In the genomic region with DNA sequence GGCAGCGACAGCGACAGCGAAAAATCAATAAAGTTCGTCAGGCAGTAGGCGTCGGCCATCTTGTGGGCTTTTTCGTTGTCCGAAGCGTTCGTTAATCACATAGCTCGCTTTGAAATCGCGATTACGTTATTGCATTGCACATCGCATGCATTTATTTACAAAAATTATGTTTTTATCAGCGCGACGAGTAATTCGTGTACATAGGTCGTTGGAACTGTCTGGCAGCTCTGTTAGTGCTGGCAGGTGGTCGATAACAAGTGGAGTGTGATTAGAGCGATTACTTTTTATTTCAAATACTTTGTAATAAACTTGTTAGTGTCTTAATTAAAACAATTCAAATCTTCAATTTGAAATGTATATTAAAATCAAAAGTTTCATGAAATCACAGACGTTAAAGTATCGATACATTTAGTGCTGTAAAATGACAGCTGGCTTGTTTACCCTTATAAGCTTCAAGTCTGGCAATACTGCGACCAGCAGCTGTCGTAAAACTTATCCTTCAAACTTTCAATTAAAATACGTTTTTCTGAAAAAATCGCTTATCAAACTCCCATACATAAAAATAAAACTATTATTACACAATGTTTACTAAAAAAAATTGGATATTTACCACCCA, we compare ENCODE assay signal across 1 fruit fly cellular context.
TF ChIP-seq lines count a peak whose summit lies in the region.

A gene (plus strand): TSS at position 448 of the 616 bp plus-strand sequence.

TF ChIP-seq in whole organism, embryonic, 481 proteins besides CTCF, POLR2A, EP300 and RAD21 (continued from another document and continues in another):
- TF ChIP-seq CG10209 (GFP tag; optimal IDR thresholded peaks at IDR 0.05; lab: Kevin White, UChicago) (peak; percentile 5), dmrt99B (tag; optimal IDR thresholded peaks at IDR 0.05; lab: Kevin White, UChicago) (peak; percentile 26), CG31388 (GFP tag; optimal IDR thresholded peaks at IDR 0.05; lab: Kevin White, UChicago) (no peak), CG4707 (GFP tag; optimal IDR thresholded peaks at IDR 0.05; lab: Kevin White, UChicago) (no peak), z (GFP tag; IDR thresholded peaks at IDR 0.05; lab: Robert Waterston, UW) (no peak), trem (tag; optimal IDR thresholded peaks at IDR 0.05; lab: Kevin White, UChicago) (peak; percentile 83), stwl (tag; optimal IDR thresholded peaks at IDR 0.05; lab: Kevin White, UChicago) (peak; percentile 65), ap (GFP tag; IDR thresholded peaks at IDR 0.05; lab: Robert Waterston, UW) (no peak), CG11398 (GFP tag; optimal IDR thresholded peaks at IDR 0.05; lab: Kevin White, UChicago) (no peak), grn (GFP tag; optimal IDR thresholded peaks at IDR 0.05; lab: Kevin White, UChicago) (no peak), mld (GFP tag; IDR thresholded peaks at IDR 0.05; lab: Robert Waterston, UW; ENCODE audit: partially characterized antibody) (0 out of 3 replicates have a peak, but pooled peaks have one; percentile 47), CG17186 (GFP tag; optimal IDR thresholded peaks at IDR 0.05; lab: Kevin White, UChicago) (peak; percentile 44), pnt (GFP tag; optimal IDR thresholded peaks at IDR 0.05; lab: Kevin White, UChicago) (peak; percentile 34), emc (GFP tag; optimal IDR thresholded peaks at IDR 0.05; lab: Kevin White, UChicago) (peak; percentile 2), tin (GFP tag; optimal IDR thresholded peaks at IDR 0.05; lab: Kevin White, UChicago) (peak; percentile 16), Trl (optimal IDR thresholded peaks at IDR 0.05; lab: Kevin White, UChicago) (no peak), Trl (GFP tag; optimal IDR thresholded peaks at IDR 0.05; lab: Kevin White, UChicago) (peak; percentile 55), CG32532 (GFP tag; IDR thresholded peaks at IDR 0.05; lab: Robert Waterston, UW) (peak; percentile 59), schlank (tag; optimal IDR thresholded peaks at IDR 0.05; lab: Kevin White, UChicago) (no peak), Deaf1 (tag; optimal IDR thresholded peaks at IDR 0.05; lab: Kevin White, UChicago) (peak; percentile 33), CkIIα-i1 (GFP tag; IDR thresholded peaks at IDR 0.05; lab: Robert Waterston, UW) (no peak), zfh2 (GFP tag; optimal IDR thresholded peaks at IDR 0.05; lab: Kevin White, UChicago) (peak; percentile 48), dm (GFP tag; optimal IDR thresholded peaks at IDR 0.05; lab: Kevin White, UChicago) (peak; percentile 60), Ets97D (GFP tag; optimal IDR thresholded peaks at IDR 0.05; lab: Kevin White, UChicago) (peak; percentile 82), CG4617 (GFP tag; optimal IDR thresholded peaks at IDR 0.05; lab: Kevin White, UChicago; ENCODE audit: borderline replicate concordance) (peak; percentile 61), CG3726 (GFP tag; IDR thresholded peaks at IDR 0.05; lab: Robert Waterston, UW) (no peak), HHEX (GFP tag; optimal IDR thresholded peaks at IDR 0.05; lab: Kevin White, UChicago) (no peak), CG10274 (GFP tag; optimal IDR thresholded peaks at IDR 0.05; lab: Kevin White, UChicago) (no peak), twi (tag; optimal IDR thresholded peaks at IDR 0.05; lab: Kevin White, UChicago) (peak; percentile 3), CG32772 (GFP tag; IDR thresholded peaks at IDR 0.05; lab: Robert Waterston, UW) (no peak), Poxn (GFP tag; IDR thresholded peaks at IDR 0.05; lab: Robert Waterston, UW) (no peak), E2f1 (GFP tag; IDR thresholded peaks at IDR 0.05; lab: Robert Waterston, UW) (no peak), CG18599 (GFP tag; optimal IDR thresholded peaks at IDR 0.05; lab: Kevin White, UChicago) (peak; percentile 7), CG12219 (GFP tag; optimal IDR thresholded peaks at IDR 0.05; lab: Kevin White, UChicago) (no peak), peb (GFP tag; IDR thresholded peaks at IDR 0.05; lab: Robert Waterston, UW) (0 out of 2 replicates have a peak, but pooled peaks have one; percentile 17), NfI (GFP tag; optimal IDR thresholded peaks at IDR 0.05; lab: Kevin White, UChicago) (peak; percentile 50), CG16813 (GFP tag; IDR thresholded peaks at IDR 0.05; lab: Robert Waterston, UW; ENCODE audit: partially characterized antibody) (peak; percentile 69), shn (GFP tag; optimal IDR thresholded peaks at IDR 0.05; lab: Kevin White, UChicago) (peak; percentile 36), Hr3 (GFP tag; optimal IDR thresholded peaks at IDR 0.05; lab: Kevin White, UChicago) (peak; percentile 5), Dek (tag; optimal IDR thresholded peaks at IDR 0.05; lab: Kevin White, UChicago) (no peak), kay (GFP tag; optimal IDR thresholded peaks at IDR 0.05; lab: Kevin White, UChicago) (peak; percentile 52), CG6689 (GFP tag; IDR thresholded peaks at IDR 0.05; lab: Robert Waterston, UW) (no peak; the same call in 1 of the 2 replicates), ham (GFP tag; IDR thresholded peaks at IDR 0.05; lab: Robert Waterston, UW) (no peak), Tbp (GFP tag; optimal IDR thresholded peaks at IDR 0.05; lab: Kevin White, UChicago) (no peak), eyg (GFP tag; optimal IDR thresholded peaks at IDR 0.05; lab: Kevin White, UChicago) (peak; percentile 31), disco-r (GFP tag; optimal IDR thresholded peaks at IDR 0.05; lab: Kevin White, UChicago) (no peak), fu2 (GFP tag; optimal IDR thresholded peaks at IDR 0.05; lab: Kevin White, UChicago) (peak; percentile 40), NFAT (GFP tag; IDR thresholded peaks at IDR 0.05; lab: Robert Waterston, UW) (no peak), Dp (GFP tag; optimal IDR thresholded peaks at IDR 0.05; lab: Kevin White, UChicago) (peak; percentile 37), bsh (GFP tag; optimal IDR thresholded peaks at IDR 0.05; lab: Kevin White, UChicago) (peak in 1 of 2 experiments; percentile 38), Hsf (GFP tag; optimal IDR thresholded peaks at IDR 0.05; lab: Kevin White, UChicago) (peak; percentile 50), NC2β (GFP tag; optimal IDR thresholded peaks at IDR 0.05; lab: Kevin White, UChicago) (peak; percentile 69), Fer3 (tag; optimal IDR thresholded peaks at IDR 0.05; lab: Kevin White, UChicago) (peak; percentile 11), crp (GFP tag; optimal IDR thresholded peaks at IDR 0.05; lab: Kevin White, UChicago) (peak; percentile 75 to 95), CG10979 (tag; optimal IDR thresholded peaks at IDR 0.05; lab: Kevin White, UChicago) (peak; percentile 18), CG12236 (GFP tag; optimal IDR thresholded peaks at IDR 0.05; lab: Kevin White, UChicago) (no peak), CG7556 (GFP tag; optimal IDR thresholded peaks at IDR 0.05; lab: Kevin White, UChicago) (peak; percentile 17), Chrac-16 (GFP tag; optimal IDR thresholded peaks at IDR 0.05; lab: Kevin White, UChicago) (peak; percentile 22), slou (GFP tag; optimal IDR thresholded peaks at IDR 0.05; lab: Kevin White, UChicago) (no peak), CG3847 (GFP tag; IDR thresholded peaks at IDR 0.05; lab: Robert Waterston, UW) (peak; percentile 74), CG17829 (tag; optimal IDR thresholded peaks at IDR 0.05; lab: Kevin White, UChicago) (peak; percentile 52), HmgD (GFP tag; optimal IDR thresholded peaks at IDR 0.05; lab: Kevin White, UChicago) (peak; percentile 6), CG32767 (GFP tag; IDR thresholded peaks at IDR 0.05; lab: Robert Waterston, UW) (0 out of 2 replicates have a peak, but pooled peaks have one; percentile 14), NK7.1 (GFP tag; optimal IDR thresholded peaks at IDR 0.05; lab: Kevin White, UChicago) (no peak), pfk (GFP tag; optimal IDR thresholded peaks at IDR 0.05; lab: Kevin White, UChicago) (no peak), rib (GFP tag; IDR thresholded peaks at IDR 0.05; lab: Robert Waterston, UW) (no peak), nerfin-1 (tag; optimal IDR thresholded peaks at IDR 0.05; lab: Kevin White, UChicago) (peak; percentile 17), dmrt11E (tag; optimal IDR thresholded peaks at IDR 0.05; lab: Kevin White, UChicago) (peak; percentile 0), Dbx (GFP tag; IDR thresholded peaks at IDR 0.05; lab: Robert Waterston, UW) (peak; percentile 33; the same call in 1 of the 3 replicates), bab2 (GFP tag; optimal IDR thresholded peaks at IDR 0.05; lab: Kevin White, UChicago) (peak; percentile 68), CG10462 (GFP tag; optimal IDR thresholded peaks at IDR 0.05; lab: Kevin White, UChicago) (peak; percentile 37), dpn (GFP tag; optimal IDR thresholded peaks at IDR 0.05; lab: Kevin White, UChicago) (peak; percentile 52 to 62), CG13624 (GFP tag; optimal IDR thresholded peaks at IDR 0.05; lab: Kevin White, UChicago) (peak; percentile 57), Dll (GFP tag; IDR thresholded peaks at IDR 0.05; lab: Robert Waterston, UW; ENCODE audit: partially characterized antibody) (peak; percentile 78), Elba2 (GFP tag; optimal IDR thresholded peaks at IDR 0.05; lab: Kevin White, UChicago) (peak; percentile 22), bowl (GFP tag; IDR thresholded peaks at IDR 0.05; lab: Robert Waterston, UW) (no peak), Six4 (GFP tag; optimal IDR thresholded peaks at IDR 0.05; lab: Kevin White, UChicago) (peak; percentile 4), stc (GFP tag; IDR thresholded peaks at IDR 0.05; lab: Robert Waterston, UW) (0 out of 2 replicates have a peak, but pooled peaks have one; percentile 11), Nf-YC (tag; optimal IDR thresholded peaks at IDR 0.05; lab: Kevin White, UChicago) (peak; percentile 50), sna (GFP tag; IDR thresholded peaks at IDR 0.05; lab: Robert Waterston, UW; ENCODE audit: partially characterized antibody) (peak; percentile 62), Pdp1 (GFP tag; optimal IDR thresholded peaks at IDR 0.05; lab: Kevin White, UChicago) (peak; percentile 15 to 47), CG9609 (GFP tag; optimal IDR thresholded peaks at IDR 0.05; lab: Kevin White, UChicago) (no peak), CG2116 (GFP tag; optimal IDR thresholded peaks at IDR 0.05; lab: Kevin White, UChicago) (peak; percentile 93), CG1233 (GFP tag; optimal IDR thresholded peaks at IDR 0.05; lab: Kevin White, UChicago) (no peak), grau (tag; optimal IDR thresholded peaks at IDR 0.05; lab: Kevin White, UChicago) (peak; percentile 50), ci (GFP tag; IDR thresholded peaks at IDR 0.05; lab: Robert Waterston, UW) (no peak; the same call in 2 of the 3 replicates), CG34376 (GFP tag; optimal IDR thresholded peaks at IDR 0.05; lab: Kevin White, UChicago) (peak; percentile 30), cato (GFP tag; optimal IDR thresholded peaks at IDR 0.05; lab: Kevin White, UChicago; ENCODE audit: borderline replicate concordance) (no peak), CG8388 (GFP tag; optimal IDR thresholded peaks at IDR 0.05; lab: Kevin White, UChicago) (peak; percentile 15), amos (GFP tag; IDR thresholded peaks at IDR 0.05; lab: Robert Waterston, UW; ENCODE audit: partially characterized antibody) (peak; percentile 59), CG1603 (tag; optimal IDR thresholded peaks at IDR 0.05; lab: Kevin White, UChicago) (peak; percentile 62), Dref (GFP tag; IDR thresholded peaks at IDR 0.05; lab: Robert Waterston, UW) (peak; percentile 72), CG8944 (GFP tag; optimal IDR thresholded peaks at IDR 0.05; lab: Kevin White, UChicago) (peak; percentile 64), CG4328 (GFP tag; optimal IDR thresholded peaks at IDR 0.05; lab: Kevin White, UChicago) (peak; percentile 53), Bgb (GFP tag; IDR thresholded peaks at IDR 0.05; lab: Robert Waterston, UW; ENCODE audit: partially characterized antibody) (peak; percentile 65), CG9797 (GFP tag; optimal IDR thresholded peaks at IDR 0.05; lab: Kevin White, UChicago) (peak; percentile 26), zen (tag; optimal IDR thresholded peaks at IDR 0.05; lab: Kevin White, UChicago) (peak; percentile 37), CG4820 (GFP tag; optimal IDR thresholded peaks at IDR 0.05; lab: Kevin White, UChicago) (peak; percentile 44), knrl (GFP tag; IDR thresholded peaks at IDR 0.05; lab: Robert Waterston, UW; ENCODE audit: partially characterized antibody) (peak; percentile 65), CG7928 (GFP tag; optimal IDR thresholded peaks at IDR 0.05; lab: Kevin White, UChicago) (no peak), Sry-δ (GFP tag; optimal IDR thresholded peaks at IDR 0.05; lab: Kevin White, UChicago) (peak; percentile 94), tx (GFP tag; optimal IDR thresholded peaks at IDR 0.05; lab: Kevin White, UChicago) (peak; percentile 57), sob (GFP tag; IDR thresholded peaks at IDR 0.05; lab: Robert Waterston, UW) (peak; percentile 18; the same call in 1 of the 2 replicates), lbe (GFP tag; optimal IDR thresholded peaks at IDR 0.05; lab: Kevin White, UChicago) (peak; percentile 16), MBD-R2 (GFP tag; IDR thresholded peaks at IDR 0.05; lab: Robert Waterston, UW) (peak; percentile 48), Hmr (GFP tag; optimal IDR thresholded peaks at IDR 0.05; lab: Kevin White, UChicago) (peak; percentile 27), wdn (GFP tag; IDR thresholded peaks at IDR 0.05; lab: Robert Waterston, UW) (no peak), CG17328 (GFP tag; IDR thresholded peaks at IDR 0.05; lab: Robert Waterston, UW) (0 out of 2 replicates have a peak, but pooled peaks have one; percentile 7), aop (GFP tag; IDR thresholded peaks at IDR 0.05; lab: Robert Waterston, UW) (no peak), Kr (GFP tag; optimal IDR thresholded peaks at IDR 0.05; lab: Kevin White, UChicago) (no peak), CG11085 (GFP tag; IDR thresholded peaks at IDR 0.05; lab: Robert Waterston, UW) (no peak), slbo (GFP tag; IDR thresholded peaks at IDR 0.05; lab: Robert Waterston, UW) (peak; percentile 63), mirr (GFP tag; optimal IDR thresholded peaks at IDR 0.05; lab: Kevin White, UChicago) (peak; percentile 6), Hr39 (optimal IDR thresholded peaks at IDR 0.05; lab: Kevin White, UChicago) (no peak), Mad (GFP tag; optimal IDR thresholded peaks at IDR 0.05; lab: Kevin White, UChicago) (peak; percentile 54), unc-4 (GFP tag; IDR thresholded peaks at IDR 0.05; lab: Robert Waterston, UW; ENCODE audit: partially characterized antibody) (peak; percentile 71), NC2α (GFP tag; optimal IDR thresholded peaks at IDR 0.05; lab: Kevin White, UChicago) (no peak), maf-S (GFP tag; optimal IDR thresholded peaks at IDR 0.05; lab: Kevin White, UChicago) (peak; percentile 70), gcm (GFP tag; optimal IDR thresholded peaks at IDR 0.05; lab: Kevin White, UChicago) (peak; percentile 36), slp2 (GFP tag; optimal IDR thresholded peaks at IDR 0.05; lab: Kevin White, UChicago) (peak; percentile 19), CG3407 (GFP tag; optimal IDR thresholded peaks at IDR 0.05; lab: Kevin White, UChicago) (no peak), chif (GFP tag; optimal IDR thresholded peaks at IDR 0.05; lab: Kevin White, UChicago) (peak in 1 of 2 experiments; percentile 39)
